Worm (Caenorhabditis elegans) whole organism, L4 larva: ENCODE data around the gene Y70C5A.3.

ENCODE experiments used
- D1046.2 ChIP-seq: fragments of 200-800 bp; sonication (Bioruptor generic); IDR thresholded peaks from 2 replicates; pipeline ENCODE4 v1.3.6; 2022; ENCODE audit warnings: missing genetic modification characterization, missing compliant biosample characterization
- F10B5.3 ChIP-seq: sonication (generic microtip); optimal IDR thresholded peaks from 2 replicates; lab custom pipeline; 2016; ENCODE audit warnings: mild to moderate bottlenecking, missing genetic modification characterization, missing compliant biosample characterization
- F26F4.8 ChIP-seq: fragments of 200-800 bp; sonication (Bioruptor generic); conservative IDR thresholded peaks from 2 replicates; pipeline ENCODE4 v1.3.6; 2022; ENCODE audit warnings: missing genetic modification characterization, missing compliant biosample characterization
- F44E2.7 ChIP-seq: fragments of 200-800 bp; sonication (Bioruptor generic); IDR thresholded peaks from 2 replicates; pipeline ENCODE4 v2.1.2; 2022; ENCODE audit warnings: missing genetic modification characterization, missing compliant biosample characterization
- F49E8.2 ChIP-seq: sonication (generic microtip); optimal IDR thresholded peaks from 2 replicates; lab custom pipeline; 2016; ENCODE audit warnings: missing compliant biosample characterization, mild to moderate bottlenecking, missing genetic modification characterization, borderline replicate concordance
- Y48G9A.11 ChIP-seq: fragments of 200-800 bp; sonication (Bioruptor generic); IDR thresholded peaks from 2 replicates; pipeline ENCODE4 v1.3.6; 2022; ENCODE audit warnings: missing genetic modification reagents, missing genetic modification characterization, missing compliant biosample characterization
- aha-1 ChIP-seq: fragments of 150-350 bp; peaks from one replicate; lab custom pipeline; 2014; ENCODE audit warnings: missing biosample characterization, missing genetic modification characterization
- attf-4 ChIP-seq: sonication (generic microtip); optimal IDR thresholded peaks from 3 replicates; lab custom pipeline; 2017; ENCODE audit warnings: missing biosample characterization, missing genetic modification characterization
- ceh-20 ChIP-seq: fragments of 200-800 bp; sonication (Bioruptor generic); IDR thresholded peaks from 2 replicates; pipeline ENCODE4 v1.3.6; 2022; ENCODE audit warnings: missing genetic modification reagents, missing genetic modification characterization, missing compliant biosample characterization
- ceh-32 ChIP-seq: sonication (generic microtip); optimal IDR thresholded peaks from 2 replicates; lab custom pipeline; 2016; ENCODE audit warnings: mild to moderate bottlenecking, missing genetic modification characterization, missing compliant biosample characterization; ENCODE audit not compliant: poor library complexity
- ctbp-1 ChIP-seq: fragments of 200-800 bp; sonication (Bioruptor generic); IDR thresholded peaks from 2 replicates; pipeline ENCODE4 v1.3.6; 2022; ENCODE audit warnings: missing genetic modification reagents, missing genetic modification characterization, missing compliant biosample characterization
- daf-16 ChIP-seq, 3 experiments: sonication (generic microtip); optimal IDR thresholded peaks; 2 replicates each; lab custom pipeline; 2016 to 2017; ENCODE audit warnings: missing genetic modification characterization in 3 of 3, missing genetic modification reagents in 3 of 3, mild to moderate bottlenecking in 2 of 3, missing compliant biosample characterization in 2 of 3, missing biosample characterization in 1 of 3, moderate library complexity in 1 of 3
- daf-19 ChIP-seq: fragments of 200-800 bp; sonication (Bioruptor generic); conservative IDR thresholded peaks from 2 replicates; pipeline ENCODE4 v1.3.6; 2022; ENCODE audit warnings: missing genetic modification characterization, missing compliant biosample characterization
- daf-8 ChIP-seq: fragments of 200-800 bp; sonication (Bioruptor generic); IDR thresholded peaks from 2 replicates; pipeline ENCODE4 v1.3.6; 2022; ENCODE audit warnings: missing genetic modification characterization, missing compliant biosample characterization
- dmd-6 ChIP-seq: fragments of 200-800 bp; sonication (Bioruptor generic); IDR thresholded peaks from 2 replicates; pipeline ENCODE4 v1.3.6; 2022; ENCODE audit warnings: missing genetic modification reagents, missing genetic modification characterization, missing compliant biosample characterization
- dmd-8 ChIP-seq: fragments of 200-800 bp; sonication (Bioruptor generic); IDR thresholded peaks from 2 replicates; pipeline ENCODE4 v1.3.6; 2022; ENCODE audit warnings: missing genetic modification characterization, missing compliant biosample characterization
- duxl-1 ChIP-seq: sonication (generic microtip); optimal IDR thresholded peaks from 2 replicates; lab custom pipeline; 2016; ENCODE audit warnings: mild to moderate bottlenecking, missing genetic modification characterization, moderate library complexity, missing compliant biosample characterization; ENCODE audit not compliant: poor library complexity
- dve-1 ChIP-seq: sonication (generic microtip); optimal IDR thresholded peaks from 2 replicates; lab custom pipeline; 2017; ENCODE audit warnings: antibody characterized with exemption, mild to moderate bottlenecking, missing genetic modification characterization, missing compliant biosample characterization; ENCODE audit not compliant: insufficient read depth
- egl-27 ChIP-seq: sonication (generic microtip); optimal IDR thresholded peaks from 3 replicates; lab custom pipeline; 2017; ENCODE audit warnings: missing biosample characterization, missing genetic modification reagents, missing genetic modification characterization
- egl-43 ChIP-seq: fragments of 200-800 bp; sonication (Bioruptor generic); IDR thresholded peaks from 2 replicates; pipeline ENCODE4 v1.3.6; 2022; ENCODE audit warnings: missing genetic modification reagents, missing genetic modification characterization, missing compliant biosample characterization
- hif-1 ChIP-seq, 2 experiments: sonication (generic microtip); optimal IDR thresholded peaks; 2 replicates each; lab custom pipeline; 2016 to 2017; ENCODE audit warnings: missing compliant biosample characterization in 2 of 2, missing genetic modification characterization in 2 of 2, missing genetic modification reagents in 2 of 2, missing genotype in 2 of 2, mild to moderate bottlenecking in 1 of 2
- hlh-11 ChIP-seq: fragments of 200-800 bp; sonication (Bioruptor generic); optimal IDR thresholded peaks from 2 replicates; lab custom pipeline; 2018; ENCODE audit warnings: mild to moderate bottlenecking, missing genetic modification characterization, missing compliant biosample characterization
- hlh-30 ChIP-seq: sonication (generic microtip); optimal IDR thresholded peaks from 2 replicates; lab custom pipeline; 2017; ENCODE audit warnings: antibody characterized with exemption, mild to moderate bottlenecking, missing genetic modification characterization, missing compliant biosample characterization; ENCODE audit not compliant: insufficient read depth
- hmg-1.1 ChIP-seq: fragments of 200-800 bp; sonication (Bioruptor generic); IDR thresholded peaks from 2 replicates; pipeline ENCODE4 v1.3.6; 2022; ENCODE audit warnings: missing genetic modification reagents, missing genetic modification characterization, missing compliant biosample characterization
- lin-38 ChIP-seq: fragments of 200-800 bp; sonication (Bioruptor generic); IDR thresholded peaks from 2 replicates; pipeline ENCODE4 v1.3.6; 2022; ENCODE audit warnings: missing genetic modification reagents, missing genetic modification characterization, missing compliant biosample characterization
- madf-5 ChIP-seq, 2 experiments: fragments of 200-800 bp; sonication (Bioruptor generic); IDR thresholded peaks; 2 replicates each; pipeline ENCODE4 v1.3.6; 2022; ENCODE audit warnings: missing compliant biosample characterization in 2 of 2, missing genetic modification characterization in 2 of 2
- madf-9 ChIP-seq: fragments of 200-800 bp; sonication (Bioruptor generic); conservative IDR thresholded peaks from 2 replicates; pipeline ENCODE4 v1.3.6; 2022; ENCODE audit warnings: missing genetic modification reagents, missing genetic modification characterization, missing compliant biosample characterization
- mdt-29 ChIP-seq: fragments of 200-800 bp; sonication (Bioruptor generic); IDR thresholded peaks from 2 replicates; pipeline ENCODE4 v1.3.6; 2022; ENCODE audit warnings: missing genetic modification reagents, missing genetic modification characterization, missing compliant biosample characterization
- mep-1 ChIP-seq: fragments of 150-350 bp; sonication (generic microtip); optimal IDR thresholded peaks from 3 replicates; lab custom pipeline; 2014; ENCODE audit warnings: missing biosample characterization, missing genetic modification characterization
- mes-2 ChIP-seq: sonication (generic microtip); optimal IDR thresholded peaks from 2 replicates; lab custom pipeline; 2016; ENCODE audit warnings: missing genotype, mild to moderate bottlenecking, missing genetic modification characterization, missing compliant biosample characterization; ENCODE audit not compliant: poor library complexity, severe bottlenecking
- nhr-10 ChIP-seq: fragments of 150-350 bp; optimal IDR thresholded peaks from 2 replicates; lab custom pipeline; 2014; ENCODE audit warnings: missing biosample characterization, missing genetic modification characterization
- nhr-11 ChIP-seq: fragments of 150-350 bp; optimal IDR thresholded peaks from 2 replicates; lab custom pipeline; 2014; ENCODE audit warnings: missing biosample characterization, missing genetic modification characterization
- nhr-48 ChIP-seq: sonication (generic microtip); optimal IDR thresholded peaks from 2 replicates; lab custom pipeline; 2016; ENCODE audit warnings: mild to moderate bottlenecking, missing genetic modification characterization, missing compliant biosample characterization
- php-3 ChIP-seq: fragments of 200-800 bp; sonication (Bioruptor generic); IDR thresholded peaks from 2 replicates; pipeline ENCODE4 v1.3.6; 2022; ENCODE audit warnings: missing genetic modification reagents, missing genetic modification characterization, missing compliant biosample characterization
- pqm-1 ChIP-seq: sonication (generic microtip); optimal IDR thresholded peaks from 2 replicates; lab custom pipeline; 2017; ENCODE audit warnings: missing biosample characterization, missing genetic modification characterization
- sdz-12 ChIP-seq: fragments of 200-800 bp; sonication (Bioruptor generic); optimal IDR thresholded peaks from 2 replicates; lab custom pipeline; 2018; ENCODE audit warnings: mild to moderate bottlenecking, missing genetic modification characterization, missing compliant biosample characterization
- spr-1 ChIP-seq: sonication (generic microtip); optimal IDR thresholded peaks from 2 replicates; lab custom pipeline; 2016; ENCODE audit warnings: mild to moderate bottlenecking, missing genetic modification characterization, missing compliant biosample characterization
- spr-3 ChIP-seq: fragments of 200-800 bp; sonication (Bioruptor generic); optimal IDR thresholded peaks from 2 replicates; lab custom pipeline; 2018; ENCODE audit warnings: mild to moderate bottlenecking, missing genetic modification characterization, missing compliant biosample characterization
- tag-97 ChIP-seq: fragments of 200-800 bp; sonication (Bioruptor generic); IDR thresholded peaks from 2 replicates; pipeline ENCODE4 v1.3.6; 2022; ENCODE audit warnings: missing genetic modification characterization, missing compliant biosample characterization
- tra-1 ChIP-seq: fragments of 200-800 bp; sonication (Bioruptor generic); IDR thresholded peaks from 2 replicates; pipeline ENCODE4 v1.3.6; 2022; ENCODE audit warnings: missing genetic modification reagents, missing genetic modification characterization, missing compliant biosample characterization
- unc-39 ChIP-seq: sonication (generic microtip); optimal IDR thresholded peaks from 2 replicates; lab custom pipeline; 2017; ENCODE audit warnings: missing biosample characterization, missing genetic modification characterization
- unc-62 ChIP-seq, 3 experiments: fragments of 150-350 bp in 1 of 3; sonication (generic microtip); optimal IDR thresholded peaks in 2 of 3; peaks in 1 of 3; 1 replicate in 1 of 3; 2 replicates in 2 of 3; lab custom pipeline; 2014 to 2017; ENCODE audit warnings: missing biosample characterization in 3 of 3, missing genetic modification characterization in 3 of 3, missing genetic modification reagents in 3 of 3, missing genotype in 1 of 3
- ztf-7 ChIP-seq: fragments of 150-350 bp; optimal IDR thresholded peaks from 2 replicates; lab custom pipeline; 2014; ENCODE audit warnings: missing biosample characterization, missing genetic modification characterization

Gene Y70C5A.3

DNA sequence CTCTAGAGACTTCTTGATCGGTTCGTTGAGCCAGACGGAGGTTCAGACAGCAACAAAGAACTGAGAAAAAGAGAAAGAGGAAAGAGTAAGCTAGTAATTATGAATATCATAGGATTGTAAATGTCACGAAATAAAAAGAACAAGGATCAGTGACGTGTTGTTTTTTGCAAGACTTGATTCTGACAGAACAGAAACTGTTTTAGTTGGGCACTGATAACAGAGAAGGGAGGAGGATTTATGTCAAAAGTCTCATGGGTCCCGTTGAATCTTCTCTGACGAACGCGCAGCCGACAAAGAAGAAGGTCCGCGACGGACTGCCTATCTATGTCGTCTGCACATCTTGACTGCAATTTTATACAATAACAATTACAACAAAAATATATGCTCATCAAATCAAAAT lies 20.1 kb downstream of the Y70C5A.3 start, which contains the start of gene T03E6.9:
T03E6.9 (minus strand) TSS at position 101 of the 400 bp plus-strand sequence.
- TF ChIP-seq mep-1 (tag; lab: Kevin White, UChicago) (no peak), unc-62 (GFP tag; optimal IDR thresholded peaks at IDR 0.05 in 1 of 2; lab: Kevin White, UChicago) (peak in 1 of 2 experiments; percentile 6), unc-62 (tag; optimal IDR thresholded peaks at IDR 0.05; lab: Kevin White, UChicago) (no peak), spr-3 (GFP tag; lab: Kevin White, UChicago) (no peak), aha-1 (no peak), mes-2 (tag; lab: Kevin White, UChicago) (no peak), php-3 (GFP tag; lab: Robert Waterston, UW) (no peak), nhr-48 (no peak), madf-5 (GFP tag; IDR thresholded peaks at IDR 0.05; lab: Robert Waterston, UW) (no peak)

DNA sequence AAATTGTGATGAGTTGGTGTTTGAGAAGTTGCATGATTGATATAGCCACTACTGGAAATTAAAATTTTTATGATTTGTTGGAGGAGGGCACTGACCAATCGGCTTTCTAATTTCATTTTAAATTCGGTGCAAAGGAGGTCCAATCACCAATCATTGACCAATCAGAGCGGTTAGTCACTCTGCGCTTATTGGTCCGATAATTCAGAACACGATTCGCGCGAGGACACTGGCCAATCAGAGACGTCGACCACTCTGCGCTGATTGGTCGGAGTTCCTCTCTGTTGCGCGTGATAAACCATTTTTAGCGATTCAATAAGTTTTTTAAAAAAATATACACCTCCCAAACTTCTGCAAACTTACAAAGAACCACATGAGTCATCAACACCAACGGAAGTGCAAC lies 20.9 kb downstream of the Y70C5A.3 start:
- TF ChIP-seq spr-3 (GFP tag; lab: Kevin White, UChicago): no peak
- TF ChIP-seq egl-27: no peak
- TF ChIP-seq ceh-20 (GFP tag; lab: Robert Waterston, UW): no peak
- no peak for TF ChIP-seq nhr-11
- no peak for TF ChIP-seq mdt-29 (GFP tag; lab: Robert Waterston, UW)
- no peak for TF ChIP-seq daf-19 (GFP tag; lab: Robert Waterston, UW)
- TF ChIP-seq F44E2.7 (GFP tag; lab: Robert Waterston, UW): no peak
- TF ChIP-seq lin-38 (GFP tag; lab: Robert Waterston, UW): no peak
- TF ChIP-seq pqm-1: no peak
- TF ChIP-seq unc-39 (tag; lab: Kevin White, UChicago): no peak
- no peak for TF ChIP-seq daf-16 (GFP tag; optimal IDR thresholded peaks at IDR 0.05; lab: Kevin White, UChicago)
- TF ChIP-seq daf-16 (tag; optimal IDR thresholded peaks at IDR 0.05; lab: Kevin White, UChicago): no peak
- no peak for TF ChIP-seq tag-97 (GFP tag; lab: Robert Waterston, UW)
- TF ChIP-seq ceh-32 (tag; lab: Kevin White, UChicago): no peak
- no peak for TF ChIP-seq dmd-8 (GFP tag; lab: Robert Waterston, UW)
- no peak for TF ChIP-seq daf-8 (GFP tag; lab: Robert Waterston, UW)
- no peak for TF ChIP-seq Y48G9A.11 (GFP tag; lab: Robert Waterston, UW)
- no peak for TF ChIP-seq F10B5.3 (tag; lab: Kevin White, UChicago)
- TF ChIP-seq egl-43: no peak

DNA sequence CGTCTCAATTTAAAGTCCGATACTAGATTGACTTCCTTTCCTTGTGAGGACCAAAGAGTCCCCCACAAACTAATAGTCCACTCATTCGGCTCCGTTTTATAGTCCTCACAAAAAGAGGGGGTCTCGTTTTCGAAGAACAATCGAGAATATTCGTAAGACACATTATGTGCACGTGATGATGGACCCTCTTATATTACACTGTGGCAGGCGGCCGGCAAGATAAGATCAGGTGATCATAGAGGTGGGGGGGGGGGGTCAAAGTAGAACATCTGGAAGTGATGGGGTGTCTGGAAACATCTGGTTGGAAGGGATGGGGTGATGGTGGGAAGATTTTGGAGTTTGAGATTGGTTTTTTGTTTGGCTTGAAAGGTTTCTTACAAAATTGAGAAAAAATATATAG lies 22.3 kb downstream of the Y70C5A.3 start:
- no peak for TF ChIP-seq madf-9 (GFP tag; lab: Robert Waterston, UW)
- no peak for TF ChIP-seq attf-4 (tag; lab: Kevin White, UChicago)
- peak; percentile 66 for TF ChIP-seq hlh-11 (tag; lab: Kevin White, UChicago)
- no peak for TF ChIP-seq F10B5.3 (tag; lab: Kevin White, UChicago)
- TF ChIP-seq D1046.2 (GFP tag; lab: Robert Waterston, UW): no peak
- no peak for TF ChIP-seq hmg-1.1
- no peak for TF ChIP-seq sdz-12 (GFP tag; lab: Kevin White, UChicago)
- no peak for TF ChIP-seq spr-1 (tag; lab: Kevin White, UChicago)
- TF ChIP-seq dve-1: peak; percentile 38
- no peak for TF ChIP-seq pqm-1
- no peak for TF ChIP-seq duxl-1 (tag; lab: Kevin White, UChicago)
- TF ChIP-seq ztf-7 (tag; lab: Kevin White, UChicago): no peak
- peak; percentile 95 for TF ChIP-seq mdt-29 (GFP tag; lab: Robert Waterston, UW)
- TF ChIP-seq hlh-30: peak; percentile 64
- no peak for TF ChIP-seq php-3 (GFP tag; lab: Robert Waterston, UW)
- TF ChIP-seq tra-1 (GFP tag; lab: Robert Waterston, UW): 0 out of 2 replicates have a peak, but pooled peaks have one; percentile 35
- no peak for TF ChIP-seq ctbp-1 (GFP tag; lab: Robert Waterston, UW)
- TF ChIP-seq F26F4.8 (GFP tag; lab: Robert Waterston, UW): no peak
- TF ChIP-seq hif-1 (tag; optimal IDR thresholded peaks at IDR 0.05; lab: Kevin White, UChicago): no peak
- no peak for TF ChIP-seq nhr-10
- peak; percentile 14; the same call in 1 of the 2 replicates for TF ChIP-seq dmd-6 (GFP tag; lab: Robert Waterston, UW)
- peak; percentile 1 for TF ChIP-seq aha-1
- no peak for TF ChIP-seq egl-27
- no peak for TF ChIP-seq F49E8.2
- TF ChIP-seq, all 104 proteins: peak for 7
